Worm (Caenorhabditis elegans) whole organism, L2 larva: Measurements from ENCODE around the gene str-68.

ENCODE experiments used
- R02D3.7 ChIP-seq: fragments of 150-350 bp; optimal IDR thresholded peaks from 2 replicates; lab custom pipeline; 2014; ENCODE audit warnings: missing biosample characterization, missing genetic modification characterization
- elt-1 ChIP-seq: fragments of 150-350 bp; optimal IDR thresholded peaks from 2 replicates; lab custom pipeline; 2014; ENCODE audit warnings: missing biosample characterization, missing genetic modification characterization
- fos-1 ChIP-seq: fragments of 150-350 bp; optimal IDR thresholded peaks from 2 replicates; lab custom pipeline; 2014; ENCODE audit warnings: missing biosample characterization, missing genetic modification characterization
- lin-13 ChIP-seq: fragments of 150-350 bp; optimal IDR thresholded peaks from 2 replicates; lab custom pipeline; 2014; ENCODE audit warnings: missing biosample characterization, missing genetic modification reagents, missing genetic modification characterization
- lsy-2 ChIP-seq, 2 experiments: fragments of 150-350 bp in 1 of 2; sonication (generic microtip) in 1 of 2; optimal IDR thresholded peaks; 2 replicates each; lab custom pipeline; 2014 to 2017; ENCODE audit warnings: missing biosample characterization in 2 of 2, missing genetic modification characterization in 2 of 2
- mdl-1 ChIP-seq, 2 experiments: fragments of 150-350 bp in 1 of 2; sonication (generic microtip) in 1 of 2; optimal IDR thresholded peaks; 2 replicates each; lab custom pipeline; 2017; ENCODE audit warnings: missing biosample characterization in 2 of 2, missing genetic modification characterization in 2 of 2
- nhr-11 ChIP-seq: fragments of 150-350 bp; optimal IDR thresholded peaks from 2 replicates; lab custom pipeline; 2014; ENCODE audit warnings: missing biosample characterization, missing genetic modification characterization
- nhr-23 ChIP-seq: fragments of 150-350 bp; optimal IDR thresholded peaks from 2 replicates; lab custom pipeline; 2014; ENCODE audit warnings: missing biosample characterization, missing genetic modification reagents, missing genetic modification characterization
- nhr-25 ChIP-seq: fragments of 150-350 bp; sonication (generic microtip); optimal IDR thresholded peaks from 3 replicates; lab custom pipeline; 2014; ENCODE audit warnings: missing biosample characterization, missing genetic modification characterization
- skn-1 ChIP-seq: sonication (generic microtip); optimal IDR thresholded peaks from 2 replicates; lab custom pipeline; 2017; ENCODE audit warnings: missing biosample characterization, missing genetic modification characterization
- unc-39 ChIP-seq: fragments of 150-350 bp; optimal IDR thresholded peaks from 2 replicates; lab custom pipeline; 2014; ENCODE audit warnings: missing biosample characterization, missing genetic modification characterization
- ztf-11 ChIP-seq: sonication (generic microtip); optimal IDR thresholded peaks from 2 replicates; lab custom pipeline; 2017; ENCODE audit warnings: missing biosample characterization, missing genetic modification characterization

DNA sequence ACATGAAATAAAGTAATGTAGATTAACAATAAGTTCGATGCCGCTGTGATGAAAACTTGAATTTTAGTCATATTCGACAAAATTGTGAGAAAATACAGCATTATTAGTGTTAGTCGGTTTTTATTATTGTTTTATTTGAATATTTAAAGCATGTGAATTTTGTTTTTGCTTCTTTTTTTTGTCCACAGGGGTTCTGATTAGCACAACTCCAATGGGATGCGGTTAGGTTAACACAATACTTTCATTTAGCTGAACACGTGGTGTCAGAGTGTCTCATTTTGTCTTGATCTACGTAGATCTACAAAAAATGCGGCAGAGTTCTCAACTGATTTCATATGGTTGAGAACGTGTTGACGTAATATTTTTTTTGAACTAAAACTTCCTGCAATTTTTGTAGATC lies 38.2 kb downstream of the str-68 start, which contains the start of gene str-40:
- TF ChIP-seq ztf-11 (tag; lab: Kevin White, UChicago), result no peak
- no peak for TF ChIP-seq nhr-25 (tag; lab: Kevin White, UChicago)
- no peak for TF ChIP-seq lsy-2 (tag; optimal IDR thresholded peaks at IDR 0.05; lab: Kevin White, UChicago)
- TF ChIP-seq R02D3.7 (tag; lab: Kevin White, UChicago), result no peak
- TF ChIP-seq fos-1, result no peak
- no peak for TF ChIP-seq lin-13
- TF ChIP-seq unc-39 (tag; lab: Kevin White, UChicago), result no peak
- TF ChIP-seq nhr-11 (tag; lab: Kevin White, UChicago), result no peak
- no peak for TF ChIP-seq elt-1 (tag; lab: Kevin White, UChicago)
- TF ChIP-seq mdl-1 (tag; optimal IDR thresholded peaks at IDR 0.05; lab: Kevin White, UChicago), result no peak
- TF ChIP-seq skn-1 (tag; lab: Kevin White, UChicago), result no peak
- no peak for TF ChIP-seq nhr-23
